Fruit fly (Drosophila melanogaster): Measurements from ENCODE around the gene Imp.
A peak's percentile ranks its signal among the peaks of the same experiment; 100 is the strongest.

Imp gene

DNA sequence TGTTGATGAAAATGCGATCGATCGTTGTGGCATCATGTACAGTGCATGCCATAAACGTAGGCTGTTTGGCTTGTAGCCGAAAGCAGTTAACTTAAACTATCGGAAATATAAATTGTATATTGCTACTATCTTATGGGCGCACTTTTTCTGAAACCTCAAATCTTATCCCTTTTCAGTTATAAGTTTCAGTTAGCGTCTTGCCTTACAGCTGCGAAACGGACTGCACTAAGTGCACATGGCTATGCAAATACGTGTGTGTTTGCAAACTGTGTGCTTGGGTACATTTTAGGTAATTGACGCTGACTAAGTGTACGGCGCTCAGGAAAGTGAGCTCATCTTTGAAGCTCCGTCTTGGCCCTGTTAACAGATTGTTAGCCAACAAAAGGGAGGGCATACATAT is 48.4 kb downstream of the Imp start (continued):
- TF ChIP-seq Eip74EF (GFP tag; optimal IDR thresholded peaks at IDR 0.05) (peak in 1 of 2 experiments; percentile 6), CG10565 (GFP tag; optimal IDR thresholded peaks at IDR 0.05) (no peak), seq (GFP tag; IDR thresholded peaks at IDR 0.05) (peak; percentile 59; the same call in 1 of the 2 replicates), phol (tag; optimal IDR thresholded peaks at IDR 0.05) (peak; percentile 37), pan (optimal IDR thresholded peaks at IDR 0.05) (no peak), pan (GFP tag; optimal IDR thresholded peaks at IDR 0.05 in 1 of 2, IDR thresholded peaks at IDR 0.05 in 1 of 2) (peak in 1 of 2 experiments; percentile 71), CG6813 (GFP tag; optimal IDR thresholded peaks at IDR 0.05) (peak; percentile 1), Oaz (GFP tag; IDR thresholded peaks at IDR 0.05) (peak; percentile 43; the same call in 1 of the 2 replicates), ato (GFP tag; IDR thresholded peaks at IDR 0.05; ENCODE audit: partially characterized antibody) (no peak), Bgb (GFP tag; IDR thresholded peaks at IDR 0.05; ENCODE audit: partially characterized antibody) (no peak), Asciz (GFP tag; optimal IDR thresholded peaks at IDR 0.05) (peak; percentile 22), dpn (GFP tag; optimal IDR thresholded peaks at IDR 0.05) (peak; percentile 15 to 57), slbo (GFP tag; IDR thresholded peaks at IDR 0.05) (peak; percentile 48; the same call in 1 of the 2 replicates), CG12104 (GFP tag; optimal IDR thresholded peaks at IDR 0.05) (no peak), CG18619 (GFP tag; optimal IDR thresholded peaks at IDR 0.05) (peak; percentile 31), otp (GFP tag; IDR thresholded peaks at IDR 0.05) (0 out of 3 replicates have a peak, but pooled peaks have one; percentile 44), crc (GFP tag; optimal IDR thresholded peaks at IDR 0.05) (peak; percentile 0), caup (GFP tag; optimal IDR thresholded peaks at IDR 0.05; ENCODE audit: severe bottlenecking) (peak; percentile 24), CG4360 (GFP tag; IDR thresholded peaks at IDR 0.05) (no peak), CG4404 (GFP tag; IDR thresholded peaks at IDR 0.05) (no peak), danr (GFP tag; IDR thresholded peaks at IDR 0.05) (0 out of 2 replicates have a peak, but pooled peaks have one; percentile 29), dysf (GFP tag; IDR thresholded peaks at IDR 0.05) (peak; percentile 69), CG13424 (tag; optimal IDR thresholded peaks at IDR 0.05) (peak; percentile 56), CG17328 (GFP tag; IDR thresholded peaks at IDR 0.05) (peak; percentile 56), Fer3 (tag; optimal IDR thresholded peaks at IDR 0.05) (peak; percentile 37), Awh (GFP tag; IDR thresholded peaks at IDR 0.05) (peak; percentile 56; the same call in 1 of the 2 replicates), Dip3 (GFP tag; optimal IDR thresholded peaks at IDR 0.05) (peak; percentile 14), CG12391 (tag; optimal IDR thresholded peaks at IDR 0.05) (peak; percentile 27), CG8765 (GFP tag; IDR thresholded peaks at IDR 0.05) (no peak), ttk (GFP tag; IDR thresholded peaks at IDR 0.05) (peak; percentile 45), Rfx (GFP tag; IDR thresholded peaks at IDR 0.05) (peak; percentile 66), ranshi (GFP tag; IDR thresholded peaks at IDR 0.05) (0 out of 2 replicates have a peak, but pooled peaks have one; percentile 24), ssp (GFP tag; IDR thresholded peaks at IDR 0.05) (no peak), wor (GFP tag; IDR thresholded peaks at IDR 0.05) (no peak), tgo (GFP tag; IDR thresholded peaks at IDR 0.05) (peak; percentile 38; the same call in 2 of the 3 replicates), Hr3 (GFP tag; optimal IDR thresholded peaks at IDR 0.05) (peak; percentile 24), CG6175 (GFP tag; IDR thresholded peaks at IDR 0.05) (no peak), zfh1 (GFP tag; IDR thresholded peaks at IDR 0.05) (0 out of 3 replicates have a peak, but pooled peaks have one; percentile 32), CG17912 (GFP tag; optimal IDR thresholded peaks at IDR 0.05) (no peak), trh (GFP tag; optimal IDR thresholded peaks at IDR 0.05) (no peak), sens-2 (GFP tag; IDR thresholded peaks at IDR 0.05) (no peak), Dbx (GFP tag; IDR thresholded peaks at IDR 0.05) (no peak), CG31441 (GFP tag; IDR thresholded peaks at IDR 0.05) (peak; percentile 39; the same call in 1 of the 2 replicates), CG32532 (GFP tag; IDR thresholded peaks at IDR 0.05) (0 out of 2 replicates have a peak, but pooled peaks have one; percentile 27), CG15269 (tag; optimal IDR thresholded peaks at IDR 0.05) (peak; percentile 69), Scr (GFP tag; IDR thresholded peaks at IDR 0.05; ENCODE audit: partially characterized antibody) (no peak), CG9817 (tag; optimal IDR thresholded peaks at IDR 0.05) (peak; percentile 33), pita (GFP tag; optimal IDR thresholded peaks at IDR 0.05) (no peak), pnt (GFP tag; optimal IDR thresholded peaks at IDR 0.05) (peak; percentile 45), gt (GFP tag; IDR thresholded peaks at IDR 0.05) (no peak), CG4328 (GFP tag; optimal IDR thresholded peaks at IDR 0.05) (peak; percentile 1)
